Fruit fly (Drosophila melanogaster) whole organism, pupa: Measurements from ENCODE around the gene Zmynd10.

ENCODE experiments used
- CG32121 ChIP-seq: fragments of 200-800 bp; sonication (Bioruptor generic); IDR thresholded peaks from 2 replicates; pipeline ENCODE4 v1.3.6; 2022; ENCODE audit warnings: missing biosample characterization, missing genetic modification characterization
- Ets98B ChIP-seq: fragments of 200-800 bp; sonication (Bioruptor generic); IDR thresholded peaks from 2 replicates; pipeline ENCODE4 v1.3.6; 2022; ENCODE audit warnings: missing biosample characterization, missing genetic modification characterization
- rn ChIP-seq: fragments of 200-800 bp; sonication (Bioruptor generic); IDR thresholded peaks from 2 replicates; pipeline ENCODE4 v1.3.6; 2022; ENCODE audit warnings: missing biosample characterization, missing genetic modification characterization

dm6 chr3L:13030055-13030634, 3.9 kb upstream of the Zmynd10 start:
- no peak for TF ChIP-seq Ets98B (GFP tag; lab: Robert Waterston, UW)
- no peak for TF ChIP-seq rn
- no peak for TF ChIP-seq CG32121
